Fruit fly (Drosophila melanogaster) whole organism, embryonic: ENCODE results near the gene Eig71Ej.
A peak's percentile ranks its signal among the peaks of the same experiment; 100 is the strongest.

Experiments
- Atf3 ChIP-seq: fragments of 200-800 bp; sonication (Bioruptor generic); optimal IDR thresholded peaks from 3 replicates; lab custom pipeline; 2016; ENCODE audit warnings: missing biosample characterization, missing genetic modification characterization
- BEAF-32 ChIP-seq: fragments of 200-800 bp; sonication (Bioruptor generic); optimal IDR thresholded peaks from 3 replicates; lab custom pipeline; 2017; ENCODE audit warnings: missing biosample characterization, missing genetic modification characterization, mild to moderate bottlenecking, moderate library complexity, missing genetic modification reagents
- Bdp1 ChIP-seq: fragments of 200-800 bp; sonication (Bioruptor generic); optimal IDR thresholded peaks from 3 replicates; lab custom pipeline; 2016; ENCODE audit warnings: missing biosample characterization, missing genetic modification characterization
- CG10274 ChIP-seq: fragments of 200-800 bp; sonication (Bioruptor generic); optimal IDR thresholded peaks from 3 replicates; lab custom pipeline; 2017; ENCODE audit warnings: missing biosample characterization, mild to moderate bottlenecking, missing genetic modification characterization
- CG10462 ChIP-seq: fragments of 200-800 bp; sonication (Bioruptor generic); optimal IDR thresholded peaks from 2 replicates; lab custom pipeline; 2016; ENCODE audit warnings: missing biosample characterization, missing genetic modification characterization
- CG13296 ChIP-seq: fragments of 200-800 bp; sonication (Bioruptor generic); optimal IDR thresholded peaks from 3 replicates; lab custom pipeline; 2018; ENCODE audit warnings: missing biosample characterization, mild to moderate bottlenecking, missing genetic modification characterization
- CG15514 ChIP-seq: fragments of 200-800 bp; sonication (Bioruptor generic); optimal IDR thresholded peaks from 3 replicates; lab custom pipeline; 2017; ENCODE audit warnings: missing biosample characterization, missing genetic modification characterization, mild to moderate bottlenecking, moderate library complexity, missing genetic modification reagents
- CG17186 ChIP-seq: fragments of 200-800 bp; sonication (Bioruptor generic); optimal IDR thresholded peaks from 3 replicates; lab custom pipeline; 2017; ENCODE audit warnings: missing biosample characterization, missing genetic modification reagents, missing genetic modification characterization
- CG17385 ChIP-seq: fragments of 200-800 bp; sonication (Bioruptor generic); optimal IDR thresholded peaks from 3 replicates; lab custom pipeline; 2018; ENCODE audit warnings: missing biosample characterization, mild to moderate bottlenecking, missing genetic modification characterization
- CG18262 ChIP-seq: fragments of 200-800 bp; optimal IDR thresholded peaks from 3 replicates; lab custom pipeline; 2019; ENCODE audit warnings: missing biosample characterization, mild to moderate bottlenecking, missing genetic modification characterization, moderate library complexity
- CG30403 ChIP-seq: fragments of 200-800 bp; sonication (Bioruptor generic); optimal IDR thresholded peaks from 3 replicates; lab custom pipeline; 2016; ENCODE audit warnings: missing biosample characterization, missing genetic modification characterization
- CG3847 ChIP-seq: fragments of 200-800 bp; sonication (Bioruptor generic); IDR thresholded peaks from 2 replicates; pipeline ENCODE4 v1.3.6; 2022; ENCODE audit warnings: missing biosample characterization, missing genetic modification characterization
- CG4404 ChIP-seq: fragments of 200-800 bp; sonication (Bioruptor generic); IDR thresholded peaks from 2 replicates; pipeline ENCODE4 v1.3.6; 2022; ENCODE audit warnings: missing biosample characterization, missing genetic modification characterization
- CG6654 ChIP-seq: fragments of 200-800 bp; sonication (Bioruptor generic); optimal IDR thresholded peaks from 2 replicates; lab custom pipeline; 2017; ENCODE audit warnings: missing biosample characterization, mild to moderate bottlenecking, missing genetic modification characterization
- CG6689 ChIP-seq: fragments of 200-800 bp; sonication (Bioruptor generic); IDR thresholded peaks from 2 replicates; pipeline ENCODE4 v1.3.6; 2022; ENCODE audit warnings: missing biosample characterization, missing genetic modification characterization
- CG8359 ChIP-seq: fragments of 200-800 bp; sonication (Bioruptor generic); optimal IDR thresholded peaks from 2 replicates; lab custom pipeline; 2017; ENCODE audit warnings: missing biosample characterization, mild to moderate bottlenecking, missing genetic modification characterization, borderline replicate concordance
- CG8765 ChIP-seq: fragments of 200-800 bp; sonication (Bioruptor generic); IDR thresholded peaks from 2 replicates; pipeline ENCODE4 v1.3.6; 2022; ENCODE audit warnings: missing biosample characterization, missing genetic modification characterization
- CoRest ChIP-seq: fragments of 200-800 bp; sonication (Bioruptor generic); optimal IDR thresholded peaks from 3 replicates; lab custom pipeline; 2018; ENCODE audit warnings: missing biosample characterization, mild to moderate bottlenecking, missing genetic modification characterization, moderate library complexity
- Dbx ChIP-seq: fragments of 200-800 bp; sonication (Bioruptor generic); IDR thresholded peaks from 3 replicates; pipeline ENCODE4 v1.3.6; 2022; ENCODE audit warnings: missing biosample characterization, missing genetic modification characterization
- Deaf1 ChIP-seq: fragments of 200-800 bp; optimal IDR thresholded peaks from 3 replicates; lab custom pipeline; 2019; ENCODE audit warnings: missing biosample characterization, mild to moderate bottlenecking, missing genetic modification characterization, moderate library complexity
- GATAe ChIP-seq: fragments of 200-800 bp; sonication (Bioruptor generic); conservative IDR thresholded peaks from 2 replicates; pipeline ENCODE4 v1.3.6; 2022; ENCODE audit warnings: missing biosample characterization, missing genetic modification characterization
- H2.0 ChIP-seq: fragments of 200-800 bp; sonication (Bioruptor generic); IDR thresholded peaks from 2 replicates; pipeline ENCODE4 v1.3.6; 2022; ENCODE audit warnings: missing biosample characterization, missing genetic modification characterization
- Hr39 ChIP-seq: fragments of >200 bp; optimal IDR thresholded peaks from 2 replicates; lab custom pipeline; 2017
- Med ChIP-seq: fragments of 200-800 bp; sonication (Bioruptor generic); peaks from one replicate; lab custom pipeline; 2016; ENCODE audit warnings: missing biosample characterization, missing genetic modification characterization, mild to moderate bottlenecking, inconsistent platforms, moderate library complexity
- Mes4 ChIP-seq: fragments of 200-800 bp; sonication (Bioruptor generic); optimal IDR thresholded peaks from 2 replicates; lab custom pipeline; 2016; ENCODE audit warnings: missing biosample characterization, missing genetic modification characterization
- NC2β ChIP-seq: fragments of 200-800 bp; sonication (Bioruptor generic); optimal IDR thresholded peaks from 2 replicates; lab custom pipeline; 2016; ENCODE audit warnings: missing biosample characterization, missing genetic modification characterization
- NK7.1 ChIP-seq: fragments of 200-800 bp; sonication (Bioruptor generic); optimal IDR thresholded peaks from 3 replicates; lab custom pipeline; 2016; ENCODE audit warnings: missing biosample characterization, missing genetic modification characterization
- Nf-YC ChIP-seq: fragments of 200-800 bp; optimal IDR thresholded peaks from 3 replicates; lab custom pipeline; 2019; ENCODE audit warnings: missing biosample characterization, mild to moderate bottlenecking, missing genetic modification characterization, moderate library complexity
- Rx ChIP-seq: fragments of 200-800 bp; sonication (Bioruptor generic); IDR thresholded peaks from 2 replicates; pipeline ENCODE4 v1.3.6; 2022; ENCODE audit warnings: missing biosample characterization, missing genetic modification characterization
- YL-1 ChIP-seq: fragments of 200-800 bp; sonication (Bioruptor generic); optimal IDR thresholded peaks from 3 replicates; lab custom pipeline; 2017; ENCODE audit warnings: missing biosample characterization, mild to moderate bottlenecking, missing genetic modification characterization
- ac ChIP-seq: fragments of 200-800 bp; sonication (Bioruptor generic); optimal IDR thresholded peaks from 3 replicates; lab custom pipeline; 2017; ENCODE audit warnings: missing biosample characterization, mild to moderate bottlenecking, missing genetic modification characterization
- al ChIP-seq: fragments of 200-800 bp; sonication (Bioruptor generic); IDR thresholded peaks from 2 replicates; pipeline ENCODE4 v1.3.6; 2022; ENCODE audit warnings: missing biosample characterization, missing genetic modification characterization
- btn ChIP-seq: fragments of 200-800 bp; sonication (Bioruptor generic); optimal IDR thresholded peaks from 2 replicates; lab custom pipeline; 2016; ENCODE audit warnings: missing biosample characterization, missing genetic modification characterization
- chif ChIP-seq, 2 experiments: fragments of 200-800 bp; sonication (Bioruptor generic); optimal IDR thresholded peaks; 3 replicates each; lab custom pipeline; 2016; ENCODE audit warnings: missing biosample characterization in 2 of 2, missing genetic modification characterization in 2 of 2
- chn ChIP-seq: fragments of 200-800 bp; sonication (Bioruptor generic); optimal IDR thresholded peaks from 2 replicates; lab custom pipeline; 2016; ENCODE audit warnings: missing biosample characterization, missing genetic modification characterization
- crp ChIP-seq, 2 experiments: fragments of 200-800 bp; sonication (Bioruptor generic); optimal IDR thresholded peaks; 2 replicates in 1 of 2; 3 replicates in 1 of 2; lab custom pipeline; 2017; ENCODE audit warnings: missing biosample characterization in 2 of 2, missing genetic modification characterization in 2 of 2, mild to moderate bottlenecking in 1 of 2, moderate library complexity in 1 of 2
- dan ChIP-seq: fragments of 200-800 bp; sonication (Bioruptor generic); IDR thresholded peaks from 2 replicates; pipeline ENCODE4 v1.3.6; 2022; ENCODE audit warnings: missing biosample characterization, missing genetic modification characterization
- dati ChIP-seq: fragments of 200-800 bp; sonication (Bioruptor generic); IDR thresholded peaks from 2 replicates; pipeline ENCODE4 v1.3.6; 2022; ENCODE audit warnings: missing biosample characterization, missing genetic modification characterization
- disco-r ChIP-seq: fragments of 200-800 bp; sonication (Bioruptor generic); optimal IDR thresholded peaks from 2 replicates; lab custom pipeline; 2016; ENCODE audit warnings: missing biosample characterization, missing genetic modification characterization
- esg ChIP-seq: fragments of 200-800 bp; sonication (Bioruptor generic); conservative IDR thresholded peaks from 2 replicates; pipeline ENCODE4 v1.3.6; 2022; ENCODE audit warnings: missing biosample characterization, missing genetic modification characterization
- gcm ChIP-seq: fragments of 200-800 bp; sonication (Bioruptor generic); optimal IDR thresholded peaks from 2 replicates; lab custom pipeline; 2019; ENCODE audit warnings: missing biosample characterization, mild to moderate bottlenecking, missing genetic modification characterization, moderate library complexity
- gem ChIP-seq: fragments of 200-800 bp; sonication (Bioruptor generic); optimal IDR thresholded peaks from 2 replicates; lab custom pipeline; 2019; ENCODE audit warnings: missing biosample characterization, mild to moderate bottlenecking, missing genetic modification characterization, moderate library complexity
- gro ChIP-seq: fragments of 200-800 bp; sonication (Bioruptor generic); optimal IDR thresholded peaks from 2 replicates; lab custom pipeline; 2016; ENCODE audit warnings: missing biosample characterization, missing genetic modification characterization
- nerfin-2 ChIP-seq: fragments of 200-800 bp; sonication (Bioruptor generic); IDR thresholded peaks from 2 replicates; pipeline ENCODE4 v1.3.6; 2022; ENCODE audit warnings: missing biosample characterization, missing genetic modification characterization; ENCODE audit not compliant: partially characterized antibody
- odd ChIP-seq: fragments of 200-800 bp; sonication (Bioruptor generic); optimal IDR thresholded peaks from 2 replicates; lab custom pipeline; 2017; ENCODE audit warnings: missing biosample characterization, mild to moderate bottlenecking, missing genetic modification characterization
- p53 ChIP-seq: fragments of 200-800 bp; sonication (Bioruptor generic); optimal IDR thresholded peaks from 2 replicates; lab custom pipeline; 2016; ENCODE audit warnings: missing biosample characterization, missing genetic modification characterization
- pb ChIP-seq: fragments of 200-800 bp; sonication (Bioruptor generic); optimal IDR thresholded peaks from 3 replicates; lab custom pipeline; 2016; ENCODE audit warnings: missing biosample characterization, missing genetic modification characterization
- phol ChIP-seq: fragments of 200-800 bp; sonication (Bioruptor generic); optimal IDR thresholded peaks from 3 replicates; lab custom pipeline; 2018; ENCODE audit warnings: missing biosample characterization, mild to moderate bottlenecking, missing genetic modification characterization, moderate library complexity
- sens ChIP-seq: fragments of 200-800 bp; sonication (Bioruptor generic); peaks from one replicate; lab custom pipeline; 2016; ENCODE audit warnings: missing biosample characterization, missing genetic modification characterization
- sna ChIP-seq: fragments of 200-800 bp; sonication (Bioruptor generic); IDR thresholded peaks from 2 replicates; pipeline ENCODE4 v1.3.6; 2022; ENCODE audit warnings: missing biosample characterization, missing genetic modification characterization; ENCODE audit not compliant: partially characterized antibody
- unpg ChIP-seq: fragments of 200-800 bp; sonication (Bioruptor generic); optimal IDR thresholded peaks from 3 replicates; lab custom pipeline; 2018; ENCODE audit warnings: missing biosample characterization, mild to moderate bottlenecking, missing genetic modification characterization, moderate library complexity

The Eig71Ej gene

DNA sequence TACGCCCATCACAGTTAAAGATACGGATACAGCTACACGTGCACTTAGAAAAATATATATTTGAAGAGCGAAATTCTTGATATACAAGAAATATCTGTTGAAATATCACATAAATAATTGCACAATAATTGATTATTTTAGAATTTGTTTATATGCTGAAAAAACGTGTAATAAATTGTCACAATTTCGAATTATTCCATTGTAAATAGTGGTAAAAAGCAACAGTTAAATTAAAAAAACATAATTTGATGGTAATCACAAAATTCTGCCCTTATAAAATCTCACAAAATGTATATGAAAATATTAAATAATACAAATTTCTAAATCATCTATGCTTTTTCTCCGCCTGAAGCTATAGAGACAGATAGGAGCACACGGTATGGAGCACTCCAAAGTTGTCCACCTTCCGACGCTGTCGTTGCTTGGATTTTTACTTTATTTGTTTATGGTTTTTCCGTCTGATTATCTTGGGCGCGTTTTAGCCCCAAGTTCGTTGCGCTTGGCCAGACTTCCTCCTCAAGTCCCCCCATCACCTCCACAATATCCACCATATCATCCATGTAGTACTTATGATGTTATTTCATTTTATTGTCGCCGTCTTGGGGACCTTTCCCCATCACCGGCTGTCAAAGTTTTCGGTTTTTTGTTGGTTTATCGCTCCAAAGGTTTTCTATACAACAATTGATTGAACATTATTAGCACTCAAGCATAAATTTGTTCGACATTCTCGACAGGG lies 43.6 kb upstream of the Eig71Ej start (continued):
- TF ChIP-seq p53, result no peak
- TF ChIP-seq gro, result no peak
- TF ChIP-seq CG3847 (GFP tag; lab: Robert Waterston, UW), result no peak
- TF ChIP-seq Med, result peak; percentile 70
- no peak for TF ChIP-seq Nf-YC (tag; lab: Kevin White, UChicago)
- no peak for TF ChIP-seq GATAe (GFP tag; lab: Robert Waterston, UW)
- TF ChIP-seq dan (GFP tag; lab: Robert Waterston, UW), result no peak
- peak; percentile 89 for TF ChIP-seq CG18262 (tag; lab: Kevin White, UChicago)
- TF ChIP-seq pb (GFP tag; lab: Kevin White, UChicago), result no peak
- TF ChIP-seq NC2β (GFP tag; lab: Kevin White, UChicago), result no peak
- TF ChIP-seq Rx (GFP tag; lab: Robert Waterston, UW), result no peak
- no peak for TF ChIP-seq CG8765 (GFP tag; lab: Robert Waterston, UW)
- TF ChIP-seq CoRest (tag; lab: Kevin White, UChicago), result peak; percentile 82
- peak; percentile 83 for TF ChIP-seq phol (tag; lab: Kevin White, UChicago)
- TF ChIP-seq CG13296 (GFP tag; lab: Kevin White, UChicago), result no peak
- peak; percentile 14 to 31 for TF ChIP-seq chif (GFP tag; optimal IDR thresholded peaks at IDR 0.05; lab: Kevin White, UChicago)
- TF ChIP-seq gem (tag; lab: Kevin White, UChicago), result peak; percentile 81
- TF ChIP-seq gcm (GFP tag; lab: Kevin White, UChicago), result peak; percentile 32
- TF ChIP-seq Dbx (GFP tag; lab: Robert Waterston, UW), result no peak
- TF ChIP-seq CG6689 (GFP tag; lab: Robert Waterston, UW), result peak; percentile 55
- TF ChIP-seq CG6654 (GFP tag; lab: Kevin White, UChicago), result peak; percentile 40
- no peak for TF ChIP-seq nerfin-2 (GFP tag; lab: Robert Waterston, UW)
- peak; percentile 83 for TF ChIP-seq sens (GFP tag; lab: Kevin White, UChicago)
- no peak for TF ChIP-seq NK7.1
- TF ChIP-seq CG4404 (GFP tag; lab: Robert Waterston, UW), result no peak
- TF ChIP-seq odd, result peak; percentile 41
- TF ChIP-seq CG17385, result peak; percentile 51
- TF ChIP-seq Mes4 (GFP tag; lab: Kevin White, UChicago), result no peak
- no peak; the same call in 1 of the 2 replicates for TF ChIP-seq esg (GFP tag; lab: Robert Waterston, UW)
- peak; percentile 3 for TF ChIP-seq CG8359 (GFP tag; lab: Kevin White, UChicago)
- TF ChIP-seq CG17186 (GFP tag; lab: Kevin White, UChicago), result no peak
- TF ChIP-seq Bdp1 (GFP tag; lab: Kevin White, UChicago), result no peak
- no peak for TF ChIP-seq btn (GFP tag; lab: Kevin White, UChicago)
- TF ChIP-seq H2.0 (GFP tag; lab: Robert Waterston, UW), result no peak
- peak; percentile 52 for TF ChIP-seq CG10462 (GFP tag; lab: Kevin White, UChicago)
- TF ChIP-seq unpg (GFP tag; lab: Kevin White, UChicago), result peak; percentile 36
- TF ChIP-seq Hr39, result no peak
- no peak for TF ChIP-seq dati
- TF ChIP-seq CG30403, result peak; percentile 67
- TF ChIP-seq al (GFP tag; lab: Robert Waterston, UW), result no peak
- no peak for TF ChIP-seq ac (GFP tag; lab: Kevin White, UChicago)
- TF ChIP-seq Deaf1, result peak; percentile 34
- TF ChIP-seq chn (GFP tag; lab: Kevin White, UChicago), result no peak
- no peak for TF ChIP-seq CG10274 (GFP tag; lab: Kevin White, UChicago)
- no peak for TF ChIP-seq sna (GFP tag; lab: Robert Waterston, UW)
- no peak for TF ChIP-seq Atf3 (GFP tag; lab: Kevin White, UChicago)
- TF ChIP-seq YL-1 (GFP tag; lab: Kevin White, UChicago), result no peak
- peak in 1 of 2 experiments; percentile 4 for TF ChIP-seq crp (GFP tag; optimal IDR thresholded peaks at IDR 0.05; lab: Kevin White, UChicago)
- no peak for TF ChIP-seq disco-r (GFP tag; lab: Kevin White, UChicago)
- TF ChIP-seq BEAF-32 (GFP tag; lab: Kevin White, UChicago), result no peak
- TF ChIP-seq CG15514 (GFP tag; lab: Kevin White, UChicago), result no peak
